Worm (Caenorhabditis elegans) whole organism, L1 larva: ENCODE measurements around the gene C56A3.4.

Experiments used
- C04F5.9 ChIP-seq: sonication (generic microtip); optimal IDR thresholded peaks from 2 replicates; lab custom pipeline; 2016; ENCODE audit warnings: missing genetic modification characterization, missing compliant biosample characterization
- C16A3.4 ChIP-seq: fragments of 150-350 bp; optimal IDR thresholded peaks from 2 replicates; lab custom pipeline; 2014; ENCODE audit warnings: missing biosample characterization, missing genetic modification characterization
- ama-1 ChIP-seq: fragments of 150-350 bp; optimal IDR thresholded peaks from 2 replicates; lab custom pipeline; 2014
- blmp-1 ChIP-seq: fragments of 150-350 bp; optimal IDR thresholded peaks from 2 replicates; lab custom pipeline; 2014; ENCODE audit warnings: missing biosample characterization, missing genetic modification characterization
- ceh-8 ChIP-seq: fragments of 200-800 bp; sonication (Bioruptor generic); optimal IDR thresholded peaks from 2 replicates; lab custom pipeline; 2018; ENCODE audit warnings: mild to moderate bottlenecking, missing genetic modification characterization, moderate library complexity, missing compliant biosample characterization
- ceh-88 ChIP-seq: fragments of 200-800 bp; sonication (Bioruptor generic); IDR thresholded peaks from 2 replicates; pipeline ENCODE4 v1.3.6; 2022; ENCODE audit warnings: missing genetic modification characterization, missing compliant biosample characterization
- efl-3 ChIP-seq: fragments of 200-800 bp; sonication (Bioruptor generic); optimal IDR thresholded peaks from 2 replicates; lab custom pipeline; 2018; ENCODE audit warnings: mild to moderate bottlenecking, missing genetic modification characterization, missing compliant biosample characterization
- egl-13 ChIP-seq: sonication (generic microtip); optimal IDR thresholded peaks from 2 replicates; lab custom pipeline; 2016; ENCODE audit warnings: missing genotype, missing genetic modification reagents, missing genetic modification characterization, missing compliant biosample characterization
- elt-2 ChIP-seq: sonication (generic microtip); optimal IDR thresholded peaks from 2 replicates; lab custom pipeline; 2016; ENCODE audit warnings: missing genetic modification characterization, mild to moderate bottlenecking, inconsistent platforms, missing compliant biosample characterization, missing genetic modification reagents
- ets-5 ChIP-seq: fragments of 200-800 bp; sonication (Bioruptor generic); IDR thresholded peaks from 2 replicates; pipeline ENCODE4 v1.3.6; 2022; ENCODE audit warnings: missing genetic modification characterization, missing compliant biosample characterization
- fkh-8 ChIP-seq: sonication (generic microtip); optimal IDR thresholded peaks from 2 replicates; lab custom pipeline; 2016; ENCODE audit warnings: mild to moderate bottlenecking, missing genetic modification characterization, missing compliant biosample characterization
- grh-1 ChIP-seq: fragments of 200-800 bp; sonication (Bioruptor generic); IDR thresholded peaks from 2 replicates; pipeline ENCODE4 v1.3.6; 2022; ENCODE audit warnings: missing genetic modification reagents, missing genetic modification characterization, missing compliant biosample characterization
- hlh-17 ChIP-seq: fragments of 200-800 bp; sonication (Bioruptor generic); optimal IDR thresholded peaks from 2 replicates; lab custom pipeline; 2018; ENCODE audit warnings: missing genetic modification characterization, mild to moderate bottlenecking, missing compliant biosample characterization, moderate library complexity, borderline replicate concordance
- jun-1 ChIP-seq: fragments of 150-350 bp; optimal IDR thresholded peaks from 2 replicates; lab custom pipeline; 2014; ENCODE audit warnings: missing biosample characterization, missing genetic modification reagents, missing genetic modification characterization
- lin-14 ChIP-seq: fragments of 200-800 bp; sonication (Bioruptor generic); optimal IDR thresholded peaks from 2 replicates; lab custom pipeline; 2018; ENCODE audit warnings: mild to moderate bottlenecking, missing genetic modification characterization, moderate library complexity, missing compliant biosample characterization
- lin-35 ChIP-seq, 2 experiments: fragments of 150-350 bp; optimal IDR thresholded peaks; 2 replicates each; lab custom pipeline; 2014; ENCODE audit warnings: missing biosample characterization in 2 of 2, missing genetic modification characterization in 2 of 2, missing genetic modification reagents in 2 of 2
- nhr-20 ChIP-seq: sonication (generic microtip); optimal IDR thresholded peaks from 2 replicates; lab custom pipeline; 2016; ENCODE audit warnings: mild to moderate bottlenecking, missing genetic modification characterization, missing compliant biosample characterization
- nhr-47 ChIP-seq: sonication (generic microtip); optimal IDR thresholded peaks from 2 replicates; lab custom pipeline; 2016; ENCODE audit warnings: mild to moderate bottlenecking, missing genetic modification characterization, moderate library complexity, missing compliant biosample characterization
- nhr-84 ChIP-seq: sonication (generic microtip); optimal IDR thresholded peaks from 2 replicates; lab custom pipeline; 2017; ENCODE audit warnings: missing biosample characterization, missing genetic modification characterization
- nhr-85 ChIP-seq: sonication (generic microtip); peaks from one replicate; lab custom pipeline; 2016; ENCODE audit warnings: missing genetic modification characterization, inconsistent platforms, missing compliant biosample characterization
- nhr-90 ChIP-seq: sonication (generic microtip); optimal IDR thresholded peaks from 2 replicates; lab custom pipeline; 2016; ENCODE audit warnings: mild to moderate bottlenecking, missing genetic modification characterization, missing compliant biosample characterization; ENCODE audit not compliant: poor library complexity
- pqm-1 ChIP-seq: sonication (generic microtip); optimal IDR thresholded peaks from 3 replicates; lab custom pipeline; 2017; ENCODE audit warnings: missing biosample characterization, missing genetic modification characterization
- rnt-1 ChIP-seq: sonication (generic microtip); optimal IDR thresholded peaks from 2 replicates; lab custom pipeline; 2016; ENCODE audit warnings: mild to moderate bottlenecking, missing genetic modification characterization, moderate library complexity, missing compliant biosample characterization
- snpc-4 ChIP-seq: fragments of 150-350 bp; optimal IDR thresholded peaks from 2 replicates; lab custom pipeline; 2014; ENCODE audit warnings: missing biosample characterization, missing genetic modification characterization
- sup-37 ChIP-seq: fragments of 200-800 bp; sonication (Bioruptor generic); optimal IDR thresholded peaks from 2 replicates; lab custom pipeline; 2018; ENCODE audit warnings: mild to moderate bottlenecking, missing genetic modification characterization, missing compliant biosample characterization
- tbx-2 ChIP-seq: sonication (generic microtip); optimal IDR thresholded peaks from 2 replicates; lab custom pipeline; 2016; ENCODE audit warnings: missing genetic modification characterization, missing compliant biosample characterization
- tlp-1 ChIP-seq: fragments of 150-350 bp; optimal IDR thresholded peaks from 2 replicates; lab custom pipeline; 2014; ENCODE audit warnings: missing biosample characterization, missing genetic modification characterization
- unc-130 ChIP-seq: fragments of 150-350 bp; optimal IDR thresholded peaks from 2 replicates; lab custom pipeline; 2017; ENCODE audit warnings: missing biosample characterization, missing genetic modification characterization, inconsistent platforms
- unc-30 ChIP-seq: sonication (generic microtip); optimal IDR thresholded peaks from 2 replicates; lab custom pipeline; 2017; ENCODE audit warnings: missing biosample characterization, missing genetic modification characterization
- unc-86 ChIP-seq: sonication (generic microtip); optimal IDR thresholded peaks from 2 replicates; lab custom pipeline; 2016; ENCODE audit warnings: missing genetic modification characterization, missing compliant biosample characterization
- vab-15 ChIP-seq: sonication (generic microtip); optimal IDR thresholded peaks from 2 replicates; lab custom pipeline; 2017; ENCODE audit warnings: missing genotype, mild to moderate bottlenecking, missing genetic modification characterization, missing compliant biosample characterization
- ztf-4 ChIP-seq: fragments of 150-350 bp; optimal IDR thresholded peaks from 2 replicates; lab custom pipeline; 2014; ENCODE audit warnings: missing biosample characterization, missing genetic modification characterization

C56A3.4 gene

ce11 chrV:13536058-13536579 lies 15.4 kb downstream of the C56A3.4 start, which contains the start of gene frpr-5:
Gene frpr-5 (minus strand): TSS chrV:13536108.
- no peak for TF ChIP-seq vab-15 (tag; lab: Kevin White, UChicago)
- TF ChIP-seq lin-35 (GFP tag; optimal IDR thresholded peaks at IDR 0.05; lab: Kevin White, UChicago), result no peak
- TF ChIP-seq tbx-2 (tag; lab: Kevin White, UChicago), result peak; percentile 59
- no peak for TF ChIP-seq unc-86 (tag; lab: Kevin White, UChicago)
- no peak for TF ChIP-seq fkh-8 (tag; lab: Kevin White, UChicago)
- no peak for TF ChIP-seq efl-3
- peak; percentile 16 for TF ChIP-seq lin-14
- no peak for TF ChIP-seq blmp-1 (tag; lab: Kevin White, UChicago)

- TF ChIP-seq vab-15 (tag; lab: Kevin White, UChicago), result no peak
- TF ChIP-seq pqm-1 (tag; lab: Kevin White, UChicago), result no peak
- TF ChIP-seq C04F5.9 (tag; lab: Kevin White, UChicago), result no peak
- no peak for TF ChIP-seq egl-13 (tag; lab: Kevin White, UChicago)
- TF ChIP-seq ztf-4, result no peak
- TF ChIP-seq jun-1 (tag; lab: Kevin White, UChicago), result no peak
- no peak for TF ChIP-seq nhr-85 (tag; lab: Kevin White, UChicago)
- no peak for TF ChIP-seq unc-30 (tag; lab: Kevin White, UChicago)
- no peak for TF ChIP-seq ets-5 (GFP tag; lab: Robert Waterston, UW)
- TF ChIP-seq unc-130, result no peak
- no peak for TF ChIP-seq ceh-88 (GFP tag; lab: Robert Waterston, UW)
- TF ChIP-seq C16A3.4 (tag; lab: Kevin White, UChicago), result no peak
- no peak for TF ChIP-seq lin-35 (GFP tag; optimal IDR thresholded peaks at IDR 0.05; lab: Kevin White, UChicago)
- TF ChIP-seq grh-1 (GFP tag; lab: Robert Waterston, UW), result no peak
These were observed 19.1 kb downstream of the C56A3.4 start for ce11 chrV:13532469-13532868.

- TF ChIP-seq elt-2 (tag; lab: Kevin White, UChicago) (peak; percentile 77), nhr-84 (no peak), hlh-17 (GFP tag; lab: Kevin White, UChicago) (no peak), tlp-1 (tag; lab: Kevin White, UChicago) (peak; percentile 34), lin-35 (GFP tag; optimal IDR thresholded peaks at IDR 0.05; lab: Kevin White, UChicago) (peak in 1 of 2 experiments; percentile 5)
These were observed 20.9 kb downstream of the C56A3.4 start, which contains the start of gene ttr-44 for ce11 chrV:13530698-13531097. Gene ttr-44 (minus strand): TSS chrV:13530744.

DNA sequence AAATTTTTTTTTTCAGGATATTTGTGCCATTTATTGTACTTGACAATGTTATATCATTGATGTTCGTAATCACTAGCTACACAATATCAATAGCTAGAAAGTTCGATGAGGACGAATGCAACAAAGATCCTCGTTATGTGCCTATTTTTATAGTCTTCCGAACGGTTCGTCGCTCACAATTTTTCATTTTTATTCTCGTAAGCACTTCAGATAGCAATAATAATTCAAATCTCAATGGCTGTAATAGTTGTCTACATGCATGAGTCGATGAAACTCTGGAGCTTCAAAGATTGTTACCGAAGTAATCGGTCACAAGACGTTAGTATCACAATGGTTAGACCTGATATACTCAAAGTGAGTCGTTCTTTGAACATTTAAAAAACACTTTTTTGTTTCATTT lies 22.4 kb downstream of the C56A3.4 start:
- TF ChIP-seq elt-2 (tag; lab: Kevin White, UChicago) (peak; percentile 45), nhr-20 (no peak), ama-1 (lab: Kevin White, UChicago) (peak; percentile 54), ceh-8 (GFP tag; lab: Kevin White, UChicago) (no peak), nhr-90 (peak; percentile 4), C16A3.4 (tag; lab: Kevin White, UChicago) (no peak), lin-35 (GFP tag; optimal IDR thresholded peaks at IDR 0.05; lab: Kevin White, UChicago) (peak in 1 of 2 experiments; percentile 42), nhr-47 (tag; lab: Kevin White, UChicago) (no peak)

ce11 chrV:13523194-13523593 lies 28.4 kb downstream of the C56A3.4 start, which contains the start of gene R11G10.3:
Gene R11G10.3 (plus strand): TSS chrV:13523494.
- TF ChIP-seq rnt-1 (tag; lab: Kevin White, UChicago), result no peak

- TF ChIP-seq ets-5 (GFP tag; lab: Robert Waterston, UW), result no peak
- TF ChIP-seq snpc-4 (tag; lab: Kevin White, UChicago), result no peak
- no peak for TF ChIP-seq unc-86 (tag; lab: Kevin White, UChicago)
- TF ChIP-seq sup-37 (GFP tag; lab: Kevin White, UChicago), result no peak
- no peak for TF ChIP-seq nhr-84
These were observed 36.4 kb downstream of the C56A3.4 start, which contains the start of gene semi-1 for ce11 chrV:13515115-13515514. Gene semi-1 (minus strand): TSS chrV:13515215.
